Fruit fly (Drosophila melanogaster) whole organism, embryonic: ENCODE data around the gene Ptp99A.
A peak's percentile ranks its signal among the peaks of the same experiment; 100 is the strongest.

ENCODE experiments used
- Adf1 ChIP-seq: fragments of 200-800 bp; sonication (Bioruptor generic); IDR thresholded peaks from 2 replicates; pipeline ENCODE4 v1.3.6; 2022; ENCODE audit warnings: missing biosample characterization, missing genetic modification characterization
- CG1024 ChIP-seq: fragments of 200-800 bp; sonication (Bioruptor generic); IDR thresholded peaks from 2 replicates; pipeline ENCODE4 v1.3.6; 2022; ENCODE audit warnings: missing biosample characterization, missing genetic modification characterization
- CG12071 ChIP-seq: fragments of 200-800 bp; sonication (Bioruptor generic); optimal IDR thresholded peaks from 3 replicates; lab custom pipeline; 2018; ENCODE audit warnings: missing biosample characterization, mild to moderate bottlenecking, missing genetic modification characterization
- CG12104 ChIP-seq: fragments of 200-800 bp; sonication (Bioruptor generic); optimal IDR thresholded peaks from 3 replicates; lab custom pipeline; 2016; ENCODE audit warnings: missing biosample characterization, missing genetic modification characterization
- CG12299 ChIP-seq: fragments of 200-800 bp; sonication (Bioruptor generic); optimal IDR thresholded peaks from 2 replicates; lab custom pipeline; 2018; ENCODE audit warnings: missing biosample characterization, mild to moderate bottlenecking, missing genetic modification characterization
- CG1233 ChIP-seq: fragments of 200-800 bp; sonication (Bioruptor generic); optimal IDR thresholded peaks from 4 replicates; lab custom pipeline; 2018; ENCODE audit warnings: missing biosample characterization, mild to moderate bottlenecking, missing genetic modification characterization
- CG12659 ChIP-seq: fragments of 200-800 bp; sonication (Bioruptor generic); optimal IDR thresholded peaks from 3 replicates; lab custom pipeline; 2017; ENCODE audit warnings: mild to moderate bottlenecking, missing biosample characterization, missing genetic modification reagents, missing genetic modification characterization
- CG14441 ChIP-seq: fragments of 200-800 bp; sonication (Bioruptor generic); IDR thresholded peaks from 2 replicates; pipeline ENCODE4 v1.3.6; 2022; ENCODE audit warnings: missing biosample characterization, missing genetic modification characterization
- CG15011 ChIP-seq: fragments of 200-800 bp; sonication (Bioruptor generic); optimal IDR thresholded peaks from 3 replicates; lab custom pipeline; 2018; ENCODE audit warnings: missing biosample characterization, mild to moderate bottlenecking, missing genetic modification characterization
- CG1529 ChIP-seq: fragments of 200-800 bp; sonication (Bioruptor generic); optimal IDR thresholded peaks from 3 replicates; lab custom pipeline; 2018; ENCODE audit warnings: missing biosample characterization, missing genetic modification characterization
- CG15514 ChIP-seq: fragments of 200-800 bp; sonication (Bioruptor generic); optimal IDR thresholded peaks from 3 replicates; lab custom pipeline; 2017; ENCODE audit warnings: missing biosample characterization, missing genetic modification characterization, mild to moderate bottlenecking, moderate library complexity, missing genetic modification reagents
- CG1647 ChIP-seq: fragments of 200-800 bp; sonication (Bioruptor generic); optimal IDR thresholded peaks from 3 replicates; lab custom pipeline; 2016; ENCODE audit warnings: missing biosample characterization, missing genetic modification characterization
- CG17359 ChIP-seq: fragments of 200-800 bp; sonication (Bioruptor generic); optimal IDR thresholded peaks from 3 replicates; lab custom pipeline; 2018; ENCODE audit warnings: missing biosample characterization, mild to moderate bottlenecking, missing genetic modification characterization, moderate library complexity
- CG18619 ChIP-seq: fragments of 200-800 bp; sonication (Bioruptor generic); optimal IDR thresholded peaks from 3 replicates; lab custom pipeline; 2017; ENCODE audit warnings: missing biosample characterization, mild to moderate bottlenecking, missing genetic modification characterization
- CG2678 ChIP-seq: fragments of 200-800 bp; sonication (Bioruptor generic); optimal IDR thresholded peaks from 3 replicates; lab custom pipeline; 2019; ENCODE audit warnings: missing biosample characterization, mild to moderate bottlenecking, missing genetic modification characterization, moderate library complexity
- CG4404 ChIP-seq: fragments of 200-800 bp; sonication (Bioruptor generic); IDR thresholded peaks from 2 replicates; pipeline ENCODE4 v1.3.6; 2022; ENCODE audit warnings: missing biosample characterization, missing genetic modification characterization
- CG4854 ChIP-seq: fragments of 200-800 bp; sonication (Bioruptor generic); optimal IDR thresholded peaks from 2 replicates; lab custom pipeline; 2016; ENCODE audit warnings: missing biosample characterization, missing genetic modification characterization, inconsistent platforms
- CG6254 ChIP-seq: fragments of 200-800 bp; sonication (Bioruptor generic); optimal IDR thresholded peaks from 3 replicates; lab custom pipeline; 2017; ENCODE audit warnings: mild to moderate bottlenecking, missing biosample characterization, missing genetic modification reagents, missing genetic modification characterization
- CG6854 ChIP-seq: fragments of 200-800 bp; sonication (Bioruptor generic); optimal IDR thresholded peaks from 3 replicates; lab custom pipeline; 2017; ENCODE audit warnings: missing biosample characterization, mild to moderate bottlenecking, missing genetic modification characterization
- CG8281 ChIP-seq: fragments of 200-800 bp; sonication (Bioruptor generic); optimal IDR thresholded peaks from 2 replicates; lab custom pipeline; 2018; ENCODE audit warnings: missing biosample characterization, mild to moderate bottlenecking, missing genetic modification characterization, moderate library complexity
- CG8290 ChIP-seq, 3 experiments: fragments of 200-800 bp; sonication (Bioruptor generic); optimal IDR thresholded peaks; 2 replicates each; lab custom pipeline; 2016 to 2019; ENCODE audit warnings: missing biosample characterization in 3 of 3, missing genetic modification characterization in 3 of 3, mild to moderate bottlenecking in 2 of 3, moderate library complexity in 1 of 3
- CG8359 ChIP-seq: fragments of 200-800 bp; sonication (Bioruptor generic); optimal IDR thresholded peaks from 2 replicates; lab custom pipeline; 2017; ENCODE audit warnings: missing biosample characterization, mild to moderate bottlenecking, missing genetic modification characterization, borderline replicate concordance
- CrebB ChIP-seq: fragments of 200-800 bp; sonication (Bioruptor generic); optimal IDR thresholded peaks from 3 replicates; lab custom pipeline; 2018; ENCODE audit warnings: missing biosample characterization, mild to moderate bottlenecking, missing genetic modification characterization
- E2f2 ChIP-seq: fragments of 200-800 bp; sonication (Bioruptor generic); IDR thresholded peaks from 2 replicates; pipeline ENCODE4 v1.3.6; 2022; ENCODE audit warnings: missing biosample characterization, missing genetic modification characterization
- Hmr ChIP-seq: fragments of 200-800 bp; sonication (Bioruptor generic); optimal IDR thresholded peaks from 3 replicates; lab custom pipeline; 2017; ENCODE audit warnings: mild to moderate bottlenecking, missing biosample characterization, missing genetic modification reagents, missing genetic modification characterization
- MTF-1 ChIP-seq: fragments of 200-800 bp; sonication (Bioruptor generic); optimal IDR thresholded peaks from 2 replicates; lab custom pipeline; 2018; ENCODE audit warnings: missing biosample characterization, mild to moderate bottlenecking, missing genetic modification characterization, borderline replicate concordance
- Med ChIP-seq: fragments of 200-800 bp; sonication (Bioruptor generic); peaks from one replicate; lab custom pipeline; 2016; ENCODE audit warnings: missing biosample characterization, missing genetic modification characterization, mild to moderate bottlenecking, inconsistent platforms, moderate library complexity
- Scr ChIP-seq: fragments of 200-800 bp; sonication (Bioruptor generic); IDR thresholded peaks from 2 replicates; pipeline ENCODE4 v1.3.6; 2022; ENCODE audit warnings: missing biosample characterization, missing genetic modification characterization; ENCODE audit not compliant: partially characterized antibody
- Spps ChIP-seq: fragments of 200-800 bp; sonication (Bioruptor generic); optimal IDR thresholded peaks from 2 replicates; lab custom pipeline; 2018; ENCODE audit warnings: missing biosample characterization, mild to moderate bottlenecking, missing genetic modification characterization
- Vsx1 ChIP-seq: fragments of 200-800 bp; sonication (Bioruptor generic); optimal IDR thresholded peaks from 2 replicates; lab custom pipeline; 2017; ENCODE audit warnings: missing biosample characterization, mild to moderate bottlenecking, missing genetic modification characterization, missing genetic modification reagents
- Xbp1 ChIP-seq: fragments of 200-800 bp; sonication (Bioruptor generic); optimal IDR thresholded peaks from 3 replicates; lab custom pipeline; 2016; ENCODE audit warnings: missing biosample characterization, mild to moderate bottlenecking, missing genetic modification characterization
- ac ChIP-seq: fragments of 200-800 bp; sonication (Bioruptor generic); optimal IDR thresholded peaks from 3 replicates; lab custom pipeline; 2017; ENCODE audit warnings: missing biosample characterization, mild to moderate bottlenecking, missing genetic modification characterization
- ems ChIP-seq: fragments of 200-800 bp; sonication (Bioruptor generic); optimal IDR thresholded peaks from 3 replicates; lab custom pipeline; 2016; ENCODE audit warnings: missing biosample characterization, missing genetic modification characterization
- grn ChIP-seq: fragments of 200-800 bp; sonication (Bioruptor generic); optimal IDR thresholded peaks from 3 replicates; lab custom pipeline; 2017; ENCODE audit warnings: missing biosample characterization, missing genetic modification characterization
- hkb ChIP-seq, 2 experiments: fragments of 200-800 bp in 1 of 2; fragments of >200 bp in 1 of 2; sonication (Bioruptor generic) in 1 of 2; IDR thresholded peaks in 1 of 2; optimal IDR thresholded peaks in 1 of 2; 2 replicates each; pipeline versions ENCODE4 v1.3.6 to Lab custom; 2017 to 2022; ENCODE audit warnings: missing biosample characterization in 1 of 2, missing genetic modification characterization in 1 of 2
- lab ChIP-seq: fragments of 200-800 bp; sonication (Bioruptor generic); optimal IDR thresholded peaks from 3 replicates; lab custom pipeline; 2017; ENCODE audit warnings: missing biosample characterization, missing genetic modification characterization, mild to moderate bottlenecking, moderate library complexity, missing genetic modification reagents
- nerfin-1 ChIP-seq: fragments of 200-800 bp; sonication (Bioruptor generic); optimal IDR thresholded peaks from 3 replicates; lab custom pipeline; 2019; ENCODE audit warnings: missing biosample characterization, mild to moderate bottlenecking, missing genetic modification characterization, moderate library complexity
- odd ChIP-seq: fragments of 200-800 bp; sonication (Bioruptor generic); optimal IDR thresholded peaks from 2 replicates; lab custom pipeline; 2017; ENCODE audit warnings: missing biosample characterization, mild to moderate bottlenecking, missing genetic modification characterization
- onecut ChIP-seq: fragments of 200-800 bp; sonication (Bioruptor generic); IDR thresholded peaks from 2 replicates; pipeline ENCODE4 v1.3.6; 2022; ENCODE audit warnings: missing biosample characterization, missing genetic modification characterization
- repo ChIP-seq: fragments of 200-800 bp; sonication (Bioruptor generic); optimal IDR thresholded peaks from 2 replicates; lab custom pipeline; 2016; ENCODE audit warnings: missing biosample characterization, missing genetic modification characterization
- salm ChIP-seq: fragments of 200-800 bp; sonication (Bioruptor generic); optimal IDR thresholded peaks from 2 replicates; lab custom pipeline; 2018; ENCODE audit warnings: missing biosample characterization, mild to moderate bottlenecking, missing genetic modification characterization
- schlank ChIP-seq: fragments of 200-800 bp; sonication (Bioruptor generic); optimal IDR thresholded peaks from 2 replicates; lab custom pipeline; 2018; ENCODE audit warnings: missing biosample characterization, mild to moderate bottlenecking, missing genetic modification characterization
- tap ChIP-seq: fragments of 200-800 bp; optimal IDR thresholded peaks from 3 replicates; lab custom pipeline; 2019; ENCODE audit warnings: missing biosample characterization, mild to moderate bottlenecking, missing genetic modification characterization, moderate library complexity
- tll ChIP-seq, 2 experiments: fragments of 200-800 bp in 1 of 2; fragments of >200 bp in 1 of 2; sonication (Bioruptor generic) in 1 of 2; optimal IDR thresholded peaks; 2 replicates each; lab custom pipeline; 2017 to 2019; ENCODE audit warnings: missing biosample characterization in 2 of 2, missing genetic modification characterization in 2 of 2, mild to moderate bottlenecking in 1 of 2, moderate library complexity in 1 of 2
- tna ChIP-seq: fragments of 200-800 bp; sonication (Bioruptor generic); IDR thresholded peaks from 2 replicates; pipeline ENCODE4 v1.3.6; 2022; ENCODE audit warnings: missing biosample characterization, missing genetic modification characterization; ENCODE audit not compliant: partially characterized antibody
- ttk ChIP-seq: fragments of 200-800 bp; sonication (Bioruptor generic); IDR thresholded peaks from 2 replicates; pipeline ENCODE4 v2.1.2; 2022; ENCODE audit warnings: missing biosample characterization, missing genetic modification characterization
- vvl ChIP-seq: fragments of 200-800 bp; sonication (Bioruptor generic); IDR thresholded peaks from 2 replicates; pipeline ENCODE4 v1.3.6; 2022; ENCODE audit warnings: missing biosample characterization, missing genetic modification characterization
- wek ChIP-seq: fragments of 200-800 bp; sonication (Bioruptor generic); optimal IDR thresholded peaks from 3 replicates; lab custom pipeline; 2018; ENCODE audit warnings: missing biosample characterization, mild to moderate bottlenecking, missing genetic modification characterization, moderate library complexity

Gene Ptp99A

dm6 chr3R:29479922-29480321, 102.5 kb downstream of the Ptp99A start (continued):
- TF ChIP-seq CrebB (tag; lab: Kevin White, UChicago) = peak; percentile 42
- peak; percentile 40 for TF ChIP-seq CG12299 (tag; lab: Kevin White, UChicago)
- peak; percentile 10 for TF ChIP-seq CG4854 (GFP tag; lab: Kevin White, UChicago)
- peak; percentile 79 for TF ChIP-seq Med (GFP tag; lab: Kevin White, UChicago)
- no peak for TF ChIP-seq CG1647 (GFP tag; lab: Kevin White, UChicago)
- no peak for TF ChIP-seq CG6854 (GFP tag; lab: Kevin White, UChicago)
- peak; percentile 33 for TF ChIP-seq odd (GFP tag; lab: Kevin White, UChicago)
- TF ChIP-seq CG15514 (GFP tag; lab: Kevin White, UChicago) = peak; percentile 23
- TF ChIP-seq CG1024 (GFP tag; lab: Robert Waterston, UW) = no peak
- TF ChIP-seq tna (GFP tag; lab: Robert Waterston, UW) = no peak
- TF ChIP-seq CG4404 (GFP tag; lab: Robert Waterston, UW) = no peak
- TF ChIP-seq onecut (GFP tag; lab: Robert Waterston, UW) = peak; percentile 54
- TF ChIP-seq ems (GFP tag; lab: Kevin White, UChicago) = peak; percentile 2
- TF ChIP-seq E2f2 (GFP tag; lab: Robert Waterston, UW) = peak; percentile 42; the same call in 1 of the 2 replicates
- no peak for TF ChIP-seq hkb (optimal IDR thresholded peaks at IDR 0.05; lab: Kevin White, UChicago)
- 0 out of 2 replicates have a peak, but pooled peaks have one; percentile 43 for TF ChIP-seq hkb (GFP tag; IDR thresholded peaks at IDR 0.05; lab: Robert Waterston, UW)
- TF ChIP-seq CG12104 (GFP tag; lab: Kevin White, UChicago) = no peak
- TF ChIP-seq Vsx1 (GFP tag; lab: Kevin White, UChicago) = peak; percentile 57
- TF ChIP-seq CG1233 = peak; percentile 53
- TF ChIP-seq MTF-1 = peak; percentile 45
- peak; percentile 20 for TF ChIP-seq schlank (tag; lab: Kevin White, UChicago)
- TF ChIP-seq grn (GFP tag; lab: Kevin White, UChicago) = peak; percentile 38
- no peak for TF ChIP-seq ac (GFP tag; lab: Kevin White, UChicago)
- no peak for TF ChIP-seq CG14441 (GFP tag; lab: Robert Waterston, UW)
- peak; percentile 11 for TF ChIP-seq salm (tag; lab: Kevin White, UChicago)
- TF ChIP-seq Adf1 (GFP tag; lab: Robert Waterston, UW) = no peak
- peak; percentile 22 for TF ChIP-seq CG12659 (GFP tag; lab: Kevin White, UChicago)
- TF ChIP-seq CG8290 (GFP tag; optimal IDR thresholded peaks at IDR 0.05; lab: Kevin White, UChicago) = no peak
- TF ChIP-seq CG8290 (tag; optimal IDR thresholded peaks at IDR 0.05; lab: Kevin White, UChicago) = peak in 1 of 2 experiments; percentile 22
- TF ChIP-seq CG12071 = peak; percentile 27
- peak; percentile 37 for TF ChIP-seq CG8359 (GFP tag; lab: Kevin White, UChicago)
- peak; percentile 8 for TF ChIP-seq Spps
- TF ChIP-seq ttk (GFP tag; lab: Robert Waterston, UW) = no peak
- peak; percentile 34 for TF ChIP-seq CG8281
- peak; percentile 13 for TF ChIP-seq CG6254
- TF ChIP-seq CG17359 = peak; percentile 18
- TF ChIP-seq Hmr (GFP tag; lab: Kevin White, UChicago) = peak; percentile 42
- TF ChIP-seq CG15011 (GFP tag; lab: Kevin White, UChicago) = no peak
- TF ChIP-seq vvl (GFP tag; lab: Robert Waterston, UW) = peak; percentile 38; the same call in 1 of the 2 replicates
- TF ChIP-seq tap (tag; lab: Kevin White, UChicago) = no peak
- TF ChIP-seq Scr (GFP tag; lab: Robert Waterston, UW) = no peak
- TF ChIP-seq CG2678 = no peak
- no peak for TF ChIP-seq tll (GFP tag; optimal IDR thresholded peaks at IDR 0.05; lab: Kevin White, UChicago)
- TF ChIP-seq wek = peak; percentile 51
- TF ChIP-seq nerfin-1 = peak; percentile 20
- peak; percentile 12 for TF ChIP-seq CG18619 (GFP tag; lab: Kevin White, UChicago)
- TF ChIP-seq CG1529 (GFP tag; lab: Kevin White, UChicago) = peak; percentile 33
- no peak for TF ChIP-seq Xbp1
- TF ChIP-seq lab = peak; percentile 69
- TF ChIP-seq repo (GFP tag; lab: Kevin White, UChicago) = no peak
